Fruit fly (Drosophila melanogaster): Measurements from ENCODE around the gene CG8202.
A peak's percentile ranks its signal among the peaks of the same experiment; 100 is the strongest.

The CG8202 gene

DNA sequence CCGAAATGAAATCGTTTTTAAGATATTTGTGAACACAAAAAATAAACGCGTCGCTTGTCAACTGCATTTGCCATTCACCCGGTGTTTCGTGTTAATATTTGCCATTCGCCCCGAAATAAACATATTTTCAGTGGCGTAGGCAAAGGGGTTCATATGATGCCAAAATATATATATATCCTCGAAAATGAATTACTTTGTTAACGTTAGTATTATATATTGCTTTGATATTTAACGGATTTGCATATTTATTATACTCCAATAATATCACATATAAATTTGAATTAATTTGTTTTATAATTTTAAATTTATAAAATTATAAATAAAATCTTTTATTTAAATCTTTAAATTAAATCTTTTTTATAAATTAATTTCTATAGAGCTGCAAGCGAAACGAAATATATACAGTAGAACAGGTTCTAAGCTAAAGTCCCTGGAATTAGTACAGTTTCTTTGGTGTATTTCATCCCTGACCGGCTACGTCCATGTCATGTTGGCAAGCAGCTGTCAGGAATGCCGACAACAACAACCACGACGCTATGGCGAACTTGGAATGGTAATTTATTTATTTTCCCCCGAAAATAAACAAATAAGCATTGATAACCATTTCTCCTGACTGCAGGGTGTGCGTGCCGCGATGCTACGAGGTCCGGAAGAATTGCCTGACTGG is at the start of gene CG8202, which contains the start of gene M1BP (continued):
- TF ChIP-seq CG1233 (GFP tag; optimal IDR thresholded peaks at IDR 0.05) (peak; percentile 96), CG2889 (GFP tag; IDR thresholded peaks at IDR 0.05) (peak; percentile 55; the same call in 1 of the 3 replicates), Nf-YC (tag; optimal IDR thresholded peaks at IDR 0.05) (peak; percentile 88), bbx (GFP tag; IDR thresholded peaks at IDR 0.05; ENCODE audit: partially characterized antibody) (no peak), Hr51 (GFP tag; optimal IDR thresholded peaks at IDR 0.05) (peak; percentile 50 to 93), CG3065 (GFP tag; optimal IDR thresholded peaks at IDR 0.05) (peak; percentile 73), br (optimal IDR thresholded peaks at IDR 0.05) (no peak), Spps (tag; optimal IDR thresholded peaks at IDR 0.05) (peak; percentile 78), CG9215 (GFP tag; IDR thresholded peaks at IDR 0.05) (peak; percentile 83), knrl (GFP tag; IDR thresholded peaks at IDR 0.05; ENCODE audit: partially characterized antibody) (no peak), dpn (GFP tag; optimal IDR thresholded peaks at IDR 0.05) (peak; percentile 49 to 91), MTF-1 (GFP tag; optimal IDR thresholded peaks at IDR 0.05; ENCODE audit: borderline replicate concordance) (peak; percentile 37), CG17568 (GFP tag; optimal IDR thresholded peaks at IDR 0.05) (no peak), CG30431 (GFP tag; optimal IDR thresholded peaks at IDR 0.05) (peak; percentile 85), B-H1 (GFP tag; IDR thresholded peaks at IDR 0.05) (peak; percentile 65; the same call in 2 of the 3 replicates), z (GFP tag; IDR thresholded peaks at IDR 0.05) (no peak), lab (GFP tag; optimal IDR thresholded peaks at IDR 0.05) (no peak), D19B (GFP tag; optimal IDR thresholded peaks at IDR 0.05) (peak; percentile 71), unc-4 (GFP tag; IDR thresholded peaks at IDR 0.05; ENCODE audit: partially characterized antibody) (no peak), wor (GFP tag; IDR thresholded peaks at IDR 0.05) (peak; percentile 56), bab2 (GFP tag; optimal IDR thresholded peaks at IDR 0.05) (peak; percentile 55), odd (GFP tag; optimal IDR thresholded peaks at IDR 0.05) (peak; percentile 92), mld (GFP tag; IDR thresholded peaks at IDR 0.05; ENCODE audit: partially characterized antibody) (no peak), usp (GFP tag; optimal IDR thresholded peaks at IDR 0.05) (no peak), btn (GFP tag; optimal IDR thresholded peaks at IDR 0.05) (no peak), zfh1 (GFP tag; IDR thresholded peaks at IDR 0.05) (peak; percentile 83; the same call in 2 of the 3 replicates), hbn (GFP tag; IDR thresholded peaks at IDR 0.05; ENCODE audit: partially characterized antibody) (no peak), CG6689 (GFP tag; IDR thresholded peaks at IDR 0.05) (peak; percentile 84), chif (GFP tag; optimal IDR thresholded peaks at IDR 0.05) (peak; percentile 8 to 67), CG12071 (GFP tag; optimal IDR thresholded peaks at IDR 0.05) (no peak), sisA (GFP tag; IDR thresholded peaks at IDR 0.05) (peak; percentile 76), da (GFP tag; optimal IDR thresholded peaks at IDR 0.05) (no peak), hkb (optimal IDR thresholded peaks at IDR 0.05) (no peak), hkb (GFP tag; IDR thresholded peaks at IDR 0.05) (peak; percentile 77), NFAT (GFP tag; IDR thresholded peaks at IDR 0.05) (peak; percentile 81), caup (GFP tag; optimal IDR thresholded peaks at IDR 0.05; ENCODE audit: severe bottlenecking) (peak; percentile 88), CG8290 (GFP tag; optimal IDR thresholded peaks at IDR 0.05) (peak; percentile 83), CG8290 (tag; optimal IDR thresholded peaks at IDR 0.05) (no peak), CG10462 (GFP tag; optimal IDR thresholded peaks at IDR 0.05) (peak; percentile 78), salm (tag; optimal IDR thresholded peaks at IDR 0.05) (peak; percentile 81), dmrt99B (tag; optimal IDR thresholded peaks at IDR 0.05) (peak; percentile 91), HLHmδ (GFP tag; optimal IDR thresholded peaks at IDR 0.05) (no peak), HHEX (GFP tag; optimal IDR thresholded peaks at IDR 0.05) (peak; percentile 86), CG18476 (GFP tag; optimal IDR thresholded peaks at IDR 0.05) (peak; percentile 53), ase (GFP tag; IDR thresholded peaks at IDR 0.05) (peak; percentile 52; the same call in 1 of the 3 replicates), fru (optimal IDR thresholded peaks at IDR 0.05) (no peak), Fer1 (GFP tag; optimal IDR thresholded peaks at IDR 0.05) (peak; percentile 91), CG4404 (GFP tag; IDR thresholded peaks at IDR 0.05) (peak; percentile 74), slou (GFP tag; optimal IDR thresholded peaks at IDR 0.05) (peak; percentile 41), vfl (GFP tag; optimal IDR thresholded peaks at IDR 0.05) (peak; percentile 0)

Data from whole organism, embryonic.